Fruit fly (Drosophila melanogaster): ENCODE results near the gene REPTOR.

dm6 chr3R:24585042-24585698 lies 2.5 kb upstream of the REPTOR start, which contains the start of the genes CG13625 and mld:
- TF ChIP-seq psq (optimal IDR thresholded peaks at IDR 0.05), result peak; percentile 42
- TF ChIP-seq ttk (optimal IDR thresholded peaks at IDR 0.05), result no peak
- TF ChIP-seq Sin3A (optimal IDR thresholded peaks at IDR 0.05), result no peak
- TF ChIP-seq Myc (optimal IDR thresholded peaks at IDR 0.05), result no peak
- no peak for TF ChIP-seq insv (optimal IDR thresholded peaks at IDR 0.05)

Measured in Kc167 (cell line).